Worm (Caenorhabditis elegans) whole organism, L2 larva: ENCODE measurements around the gene trpp-11.

ENCODE experiments used
- ama-1 ChIP-seq: fragments of 150-350 bp; optimal IDR thresholded peaks from 2 replicates; lab custom pipeline; 2018; ENCODE audit warnings: inconsistent platforms
- blmp-1 ChIP-seq: sonication (generic microtip); optimal IDR thresholded peaks from 2 replicates; lab custom pipeline; 2017; ENCODE audit warnings: missing genetic modification characterization, mild to moderate bottlenecking, missing compliant biosample characterization, antibody characterized with exemption, moderate library complexity; ENCODE audit not compliant: insufficient read depth
- ceh-82 ChIP-seq: fragments of 150-350 bp; optimal IDR thresholded peaks from 2 replicates; lab custom pipeline; 2014; ENCODE audit warnings: missing biosample characterization, missing genetic modification characterization
- lin-11 ChIP-seq: fragments of 150-350 bp; sonication (generic microtip); optimal IDR thresholded peaks from 2 replicates; lab custom pipeline; 2014; ENCODE audit warnings: missing biosample characterization, missing genetic modification characterization, inconsistent platforms, mixed read lengths
- lin-39 ChIP-seq: fragments of 150-350 bp; optimal IDR thresholded peaks from 2 replicates; lab custom pipeline; 2014; ENCODE audit warnings: missing biosample characterization, missing genetic modification reagents, missing genetic modification characterization
- mab-5 ChIP-seq: fragments of 150-350 bp; optimal IDR thresholded peaks from 2 replicates; lab custom pipeline; 2014; ENCODE audit warnings: missing biosample characterization, missing genetic modification characterization
- nhr-11 ChIP-seq: fragments of 150-350 bp; optimal IDR thresholded peaks from 2 replicates; lab custom pipeline; 2014; ENCODE audit warnings: missing biosample characterization, missing genetic modification characterization
- nhr-237 ChIP-seq: fragments of 150-350 bp; optimal IDR thresholded peaks from 2 replicates; lab custom pipeline; 2014; ENCODE audit warnings: missing biosample characterization, missing genetic modification characterization
- nhr-77 ChIP-seq: fragments of 150-350 bp; optimal IDR thresholded peaks from 2 replicates; lab custom pipeline; 2014; ENCODE audit warnings: missing biosample characterization, missing genetic modification characterization
- skn-1 ChIP-seq: sonication (generic microtip); optimal IDR thresholded peaks from 2 replicates; lab custom pipeline; 2017; ENCODE audit warnings: missing biosample characterization, missing genetic modification characterization
- snpc-4 ChIP-seq: fragments of 150-350 bp; optimal IDR thresholded peaks from 2 replicates; lab custom pipeline; 2014; ENCODE audit warnings: missing biosample characterization, missing genetic modification characterization
- ztf-11 ChIP-seq: sonication (generic microtip); optimal IDR thresholded peaks from 2 replicates; lab custom pipeline; 2017; ENCODE audit warnings: missing biosample characterization, missing genetic modification characterization

DNA sequence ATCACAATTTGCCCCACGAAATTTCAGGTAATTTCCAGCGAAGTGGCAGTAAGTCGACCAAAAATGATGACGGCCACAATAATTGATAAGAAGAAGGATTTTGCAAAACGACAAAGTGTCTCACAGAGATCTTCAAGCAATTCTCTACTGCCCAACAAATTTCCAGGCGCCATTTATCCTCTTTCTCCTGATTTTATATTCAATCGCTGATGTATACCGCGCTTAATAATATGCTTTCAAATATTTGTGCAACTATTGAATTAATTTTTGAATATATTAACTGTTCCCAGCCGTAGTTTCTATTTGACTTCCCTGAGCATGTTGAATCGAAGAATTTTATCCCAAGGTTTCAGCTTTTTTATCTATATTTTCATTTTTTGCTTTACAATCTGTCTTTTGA, 24.0 kb upstream of the trpp-11 start, which contains the start of gene tpst-2:
- TF ChIP-seq nhr-237 (tag; lab: Kevin White, UChicago) (no peak), skn-1 (tag; lab: Kevin White, UChicago) (no peak), lin-39 (tag; lab: Kevin White, UChicago) (no peak), blmp-1 (tag; lab: Kevin White, UChicago) (no peak), nhr-11 (no peak), nhr-77 (tag; lab: Kevin White, UChicago) (no peak), ztf-11 (tag; lab: Kevin White, UChicago) (no peak), ceh-82 (no peak), mab-5 (tag; lab: Kevin White, UChicago) (no peak), snpc-4 (tag; lab: Kevin White, UChicago) (no peak), lin-11 (tag; lab: Kevin White, UChicago) (no peak), ama-1 (lab: Kevin White, UChicago) (no peak)
